Worm (Caenorhabditis elegans): Measurements from ENCODE around the gene F23F12.12.

Gene F23F12.12

DNA sequence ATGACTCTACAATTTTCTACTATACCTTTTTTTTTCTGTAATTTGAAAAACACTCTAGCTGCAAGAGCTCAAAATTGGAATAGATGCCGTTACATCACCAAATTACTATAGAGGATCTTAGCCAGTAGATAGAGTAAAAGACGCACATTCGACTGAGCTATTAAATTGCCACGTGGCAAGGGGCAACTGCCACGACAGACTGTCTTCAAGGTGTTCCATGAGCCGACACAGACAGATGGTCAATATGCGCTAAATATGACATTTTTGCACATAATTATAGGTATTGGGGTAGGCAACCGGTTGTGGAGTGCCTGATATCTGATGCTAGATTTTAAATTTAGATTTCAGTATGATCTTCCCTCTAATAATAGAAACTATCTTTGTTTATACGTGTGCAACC is 28.5 kb upstream of the F23F12.12 start:
- TF ChIP-seq nhr-2 (tag; optimal IDR thresholded peaks at IDR 0.05) (peak; percentile 89), ztf-11 (tag; optimal IDR thresholded peaks at IDR 0.05) (no peak), unc-62 (GFP tag; optimal IDR thresholded peaks at IDR 0.05) (no peak), M03D4.4 (tag; optimal IDR thresholded peaks at IDR 0.05) (no peak), zip-8 (tag; optimal IDR thresholded peaks at IDR 0.05) (no peak), ceh-39 (tag; optimal IDR thresholded peaks at IDR 0.05) (no peak), elt-1 (tag; optimal IDR thresholded peaks at IDR 0.05; ENCODE audit: borderline replicate concordance, insufficient read depth) (no peak), cnd-1 (tag; optimal IDR thresholded peaks at IDR 0.05) (peak; percentile 71), ceh-43 (GFP tag; optimal IDR thresholded peaks at IDR 0.05) (no peak), snpc-4 (tag; optimal IDR thresholded peaks at IDR 0.05) (no peak), drap-1 (GFP tag; optimal IDR thresholded peaks at IDR 0.05) (no peak), ham-2 (GFP tag; optimal IDR thresholded peaks at IDR 0.05) (no peak), flh-1 (GFP tag; optimal IDR thresholded peaks at IDR 0.05) (no peak), bed-3 (GFP tag; optimal IDR thresholded peaks at IDR 0.05) (no peak), mep-1 (tag; optimal IDR thresholded peaks at IDR 0.05) (no peak)

DNA sequence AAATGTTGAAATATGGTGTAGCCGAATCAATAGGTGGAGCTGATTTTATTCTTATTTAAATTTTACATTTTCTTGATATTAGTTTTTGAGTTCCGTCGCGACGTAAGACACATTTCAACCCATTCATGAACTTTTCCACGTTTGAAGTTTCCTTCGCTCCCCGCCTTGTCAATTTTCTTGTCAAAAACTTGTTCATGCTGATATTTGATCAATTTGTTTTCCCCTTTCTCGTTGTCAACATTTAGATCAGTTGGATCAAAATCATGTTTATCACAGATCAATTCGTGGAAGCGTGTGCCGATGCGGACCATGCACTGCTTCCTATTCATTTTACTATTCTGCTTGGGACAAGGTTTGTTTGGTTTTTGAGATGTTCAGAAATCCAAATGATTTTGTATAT is 25.0 kb upstream of the F23F12.12 start, which contains the start of gene chtb-2:
TSS of gene chtb-2 (plus strand) at position 301 of the 400 bp plus-strand sequence.
- TF ChIP-seq tbx-8 (GFP tag; optimal IDR thresholded peaks at IDR 0.05) (no peak), M03D4.4 (tag; optimal IDR thresholded peaks at IDR 0.05) (no peak), nhr-76 (tag; optimal IDR thresholded peaks at IDR 0.05) (no peak), hlh-1 (tag; optimal IDR thresholded peaks at IDR 0.05) (no peak), lin-13 (tag; optimal IDR thresholded peaks at IDR 0.05) (no peak), drap-1 (GFP tag; optimal IDR thresholded peaks at IDR 0.05) (no peak)

DNA sequence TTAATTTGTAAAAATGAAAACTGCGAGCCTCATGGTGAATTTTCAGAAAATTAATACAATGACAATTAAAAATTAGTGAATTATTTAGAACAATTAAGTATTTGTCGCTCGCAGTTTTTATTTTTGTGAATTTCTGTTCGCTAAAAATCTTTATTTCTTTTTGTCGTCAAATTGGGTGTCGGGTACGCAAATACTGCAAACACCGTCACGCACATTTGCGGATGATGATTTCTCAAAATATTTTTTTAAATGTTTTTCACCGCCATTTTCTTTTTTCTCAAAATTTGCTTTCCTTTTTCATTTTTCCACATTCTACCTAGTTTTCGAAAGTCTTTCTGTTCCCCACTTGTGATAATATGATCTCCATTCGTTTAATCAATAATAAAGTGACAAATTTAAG is 19.0 kb upstream of the F23F12.12 start:
- TF ChIP-seq hlh-1 (tag; optimal IDR thresholded peaks at IDR 0.05) (no peak), nhr-237 (tag; optimal IDR thresholded peaks at IDR 0.05) (peak; percentile 2), nhr-76 (tag; optimal IDR thresholded peaks at IDR 0.05) (no peak), elt-3 (tag; optimal IDR thresholded peaks at IDR 0.05) (no peak), lsy-2 (tag; optimal IDR thresholded peaks at IDR 0.05) (peak; percentile 30), mep-1 (tag; optimal IDR thresholded peaks at IDR 0.05) (peak; percentile 39), nhr-12 (tag; optimal IDR thresholded peaks at IDR 0.05) (no peak), nhr-2 (tag; optimal IDR thresholded peaks at IDR 0.05) (no peak), tbx-8 (GFP tag; optimal IDR thresholded peaks at IDR 0.05) (no peak), cnd-1 (tag; optimal IDR thresholded peaks at IDR 0.05) (no peak), elt-1 (tag; optimal IDR thresholded peaks at IDR 0.05; ENCODE audit: borderline replicate concordance, insufficient read depth) (no peak), blmp-1 (tag; optimal IDR thresholded peaks at IDR 0.05) (no peak), ceh-39 (tag; optimal IDR thresholded peaks at IDR 0.05) (no peak), ztf-11 (tag; optimal IDR thresholded peaks at IDR 0.05) (no peak), M03D4.4 (tag; optimal IDR thresholded peaks at IDR 0.05) (no peak), mls-2 (tag; optimal IDR thresholded peaks at IDR 0.05) (no peak), ces-1 (GFP tag; optimal IDR thresholded peaks at IDR 0.05) (peak; percentile 37), sptf-1 (tag; optimal IDR thresholded peaks at IDR 0.05) (no peak), ceh-43 (GFP tag; optimal IDR thresholded peaks at IDR 0.05) (peak; percentile 62), sem-2 (GFP tag; optimal IDR thresholded peaks at IDR 0.05) (no peak), mab-5 (tag; optimal IDR thresholded peaks at IDR 0.05) (no peak), nhr-28 (tag; optimal IDR thresholded peaks at IDR 0.05) (no peak), unc-39 (tag; optimal IDR thresholded peaks at IDR 0.05) (no peak)

DNA sequence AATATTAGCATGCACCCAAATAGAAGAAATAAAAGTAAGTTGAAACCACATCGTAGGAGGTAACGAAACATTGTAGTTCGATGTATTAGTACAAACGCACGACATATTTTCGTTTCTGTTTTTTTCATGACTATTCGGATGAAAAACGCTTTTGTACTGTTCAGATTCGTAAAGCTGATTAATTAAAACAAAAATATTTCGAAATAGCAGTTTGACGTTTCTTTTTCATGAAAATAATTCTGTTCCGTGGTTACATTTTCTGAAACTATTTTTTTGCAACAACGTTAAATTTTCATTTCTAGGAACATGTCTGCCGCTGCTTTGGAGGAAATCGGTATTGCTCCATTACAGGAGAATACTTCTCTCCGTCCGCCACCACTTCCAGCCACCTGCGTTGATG is 18.4 kb upstream of the F23F12.12 start, which contains the start of gene rpt-3:
TSS of gene rpt-3 (plus strand) at position 301 of the 400 bp plus-strand sequence.
- no peak for TF ChIP-seq tbx-8 (GFP tag; optimal IDR thresholded peaks at IDR 0.05)
- TF ChIP-seq unc-39 (tag; optimal IDR thresholded peaks at IDR 0.05): no peak
- TF ChIP-seq bed-3 (GFP tag; optimal IDR thresholded peaks at IDR 0.05): no peak
- no peak for TF ChIP-seq nhr-237 (tag; optimal IDR thresholded peaks at IDR 0.05)
- TF ChIP-seq snpc-4 (tag; optimal IDR thresholded peaks at IDR 0.05): no peak
- TF ChIP-seq ces-1 (GFP tag; optimal IDR thresholded peaks at IDR 0.05): no peak
- TF ChIP-seq nhr-76 (tag; optimal IDR thresholded peaks at IDR 0.05): no peak
- no peak for TF ChIP-seq blmp-1 (tag; optimal IDR thresholded peaks at IDR 0.05)
- TF ChIP-seq ceh-83 (GFP tag; optimal IDR thresholded peaks at IDR 0.05): no peak
- TF ChIP-seq elt-1 (tag; optimal IDR thresholded peaks at IDR 0.05; ENCODE audit: borderline replicate concordance, insufficient read depth): no peak
- no peak for TF ChIP-seq sptf-1 (tag; optimal IDR thresholded peaks at IDR 0.05)
- no peak for TF ChIP-seq zip-8 (tag; optimal IDR thresholded peaks at IDR 0.05)
- no peak for TF ChIP-seq unc-120 (tag; optimal IDR thresholded peaks at IDR 0.05; ENCODE audit: poor library complexity, severe bottlenecking)

All from whole organism, mixed stage, embryonic.